Fruit fly (Drosophila melanogaster) whole organism, embryonic: ENCODE results near the gene CG42541.

ENCODE experiments used
- Bgb ChIP-seq: fragments of 200-800 bp; sonication (Bioruptor generic); IDR thresholded peaks from 2 replicates; pipeline ENCODE4 v1.3.6; 2022; ENCODE audit warnings: missing biosample characterization, missing genetic modification characterization; ENCODE audit not compliant: partially characterized antibody
- Blimp-1 ChIP-seq: fragments of 200-800 bp; sonication (Bioruptor generic); optimal IDR thresholded peaks from 3 replicates; lab custom pipeline; 2018; ENCODE audit warnings: missing biosample characterization, missing genetic modification characterization, mild to moderate bottlenecking, moderate library complexity, missing genetic modification reagents
- CG12659 ChIP-seq: fragments of 200-800 bp; sonication (Bioruptor generic); optimal IDR thresholded peaks from 3 replicates; lab custom pipeline; 2017; ENCODE audit warnings: mild to moderate bottlenecking, missing biosample characterization, missing genetic modification reagents, missing genetic modification characterization
- CG12769 ChIP-seq: fragments of 200-800 bp; sonication (Bioruptor generic); optimal IDR thresholded peaks from 2 replicates; lab custom pipeline; 2019; ENCODE audit warnings: missing biosample characterization, mild to moderate bottlenecking, missing genetic modification characterization, moderate library complexity
- CG14014 ChIP-seq: fragments of 200-800 bp; sonication (Bioruptor generic); IDR thresholded peaks from 2 replicates; pipeline ENCODE4 v1.3.6; 2022; ENCODE audit warnings: missing biosample characterization, missing genetic modification characterization
- CG15073 ChIP-seq: fragments of 200-800 bp; sonication (Bioruptor generic); optimal IDR thresholded peaks from 2 replicates; lab custom pipeline; 2016; ENCODE audit warnings: missing biosample characterization, missing genetic modification characterization
- CG15514 ChIP-seq: fragments of 200-800 bp; sonication (Bioruptor generic); optimal IDR thresholded peaks from 3 replicates; lab custom pipeline; 2017; ENCODE audit warnings: missing biosample characterization, missing genetic modification characterization, mild to moderate bottlenecking, moderate library complexity, missing genetic modification reagents
- CG4617 ChIP-seq: fragments of 200-800 bp; sonication (Bioruptor generic); optimal IDR thresholded peaks from 3 replicates; lab custom pipeline; 2016; ENCODE audit warnings: missing biosample characterization, missing genetic modification characterization, borderline replicate concordance
- CG5180 ChIP-seq: fragments of 200-800 bp; sonication (Bioruptor generic); optimal IDR thresholded peaks from 3 replicates; lab custom pipeline; 2017; ENCODE audit warnings: missing biosample characterization, missing genetic modification characterization, mild to moderate bottlenecking, moderate library complexity, missing genetic modification reagents
- CG8281 ChIP-seq: fragments of 200-800 bp; sonication (Bioruptor generic); optimal IDR thresholded peaks from 2 replicates; lab custom pipeline; 2018; ENCODE audit warnings: missing biosample characterization, mild to moderate bottlenecking, missing genetic modification characterization, moderate library complexity
- CG8290 ChIP-seq, 3 experiments: fragments of 200-800 bp; sonication (Bioruptor generic); optimal IDR thresholded peaks; 2 replicates each; lab custom pipeline; 2016 to 2019; ENCODE audit warnings: missing biosample characterization in 3 of 3, missing genetic modification characterization in 3 of 3, mild to moderate bottlenecking in 2 of 3, moderate library complexity in 1 of 3
- CG8478 ChIP-seq: fragments of >200 bp; optimal IDR thresholded peaks from 2 replicates; lab custom pipeline; 2018
- CG9817 ChIP-seq: fragments of 200-800 bp; sonication (Bioruptor generic); optimal IDR thresholded peaks from 2 replicates; lab custom pipeline; 2018; ENCODE audit warnings: missing biosample characterization, mild to moderate bottlenecking, missing genetic modification characterization, moderate library complexity
- Deaf1 ChIP-seq: fragments of 200-800 bp; optimal IDR thresholded peaks from 3 replicates; lab custom pipeline; 2019; ENCODE audit warnings: missing biosample characterization, mild to moderate bottlenecking, missing genetic modification characterization, moderate library complexity
- Dll ChIP-seq: fragments of 200-800 bp; sonication (Bioruptor generic); IDR thresholded peaks from 4 replicates; pipeline ENCODE4 v1.3.6; 2022; ENCODE audit warnings: missing biosample characterization, missing genetic modification characterization; ENCODE audit not compliant: partially characterized antibody
- Dref ChIP-seq: fragments of 200-800 bp; sonication (Bioruptor generic); IDR thresholded peaks from 2 replicates; pipeline ENCODE4 v1.3.6; 2022; ENCODE audit warnings: missing biosample characterization, missing genetic modification characterization
- Drgx ChIP-seq: fragments of 200-800 bp; sonication (Bioruptor generic); IDR thresholded peaks from 2 replicates; pipeline ENCODE4 v1.3.6; 2022; ENCODE audit warnings: missing biosample characterization, missing genetic modification characterization
- Ets97D ChIP-seq: fragments of 200-800 bp; sonication (Bioruptor generic); optimal IDR thresholded peaks from 3 replicates; lab custom pipeline; 2016; ENCODE audit warnings: missing biosample characterization, missing genetic modification characterization
- Fer3 ChIP-seq: fragments of 200-800 bp; sonication (Bioruptor generic); optimal IDR thresholded peaks from 2 replicates; lab custom pipeline; 2018; ENCODE audit warnings: missing biosample characterization, mild to moderate bottlenecking, missing genetic modification characterization, moderate library complexity
- Hmr ChIP-seq: fragments of 200-800 bp; sonication (Bioruptor generic); optimal IDR thresholded peaks from 3 replicates; lab custom pipeline; 2017; ENCODE audit warnings: mild to moderate bottlenecking, missing biosample characterization, missing genetic modification reagents, missing genetic modification characterization
- Hr78 ChIP-seq, 2 experiments: fragments of 200-800 bp in 1 of 2; fragments of >200 bp in 1 of 2; sonication (Bioruptor generic) in 1 of 2; optimal IDR thresholded peaks; 2 replicates each; lab custom pipeline; 2017 to 2019; ENCODE audit warnings: missing biosample characterization in 2 of 2, missing genetic modification characterization in 2 of 2, mild to moderate bottlenecking in 1 of 2, moderate library complexity in 1 of 2
- Lpt ChIP-seq: fragments of >200 bp; optimal IDR thresholded peaks from 2 replicates; lab custom pipeline; 2018; ENCODE audit warnings: missing biosample characterization, missing genetic modification characterization
- MBD-R2 ChIP-seq: fragments of 200-800 bp; sonication (Bioruptor generic); IDR thresholded peaks from 2 replicates; pipeline ENCODE4 v1.3.6; 2022; ENCODE audit warnings: missing biosample characterization, missing genetic modification characterization
- MESR4 ChIP-seq: fragments of 200-800 bp; sonication (Bioruptor generic); optimal IDR thresholded peaks from 2 replicates; lab custom pipeline; 2018; ENCODE audit warnings: missing biosample characterization, mild to moderate bottlenecking, missing genetic modification characterization, moderate library complexity
- Med ChIP-seq: fragments of 200-800 bp; sonication (Bioruptor generic); peaks from one replicate; lab custom pipeline; 2016; ENCODE audit warnings: missing biosample characterization, missing genetic modification characterization, mild to moderate bottlenecking, inconsistent platforms, moderate library complexity
- Meics ChIP-seq: fragments of 200-800 bp; sonication (Bioruptor generic); optimal IDR thresholded peaks from 2 replicates; lab custom pipeline; 2017; ENCODE audit warnings: missing biosample characterization, mild to moderate bottlenecking, missing genetic modification characterization
- Nf-YA ChIP-seq: fragments of 200-800 bp; sonication (Bioruptor generic); IDR thresholded peaks from 2 replicates; pipeline ENCODE4 v1.3.6; 2022; ENCODE audit warnings: missing biosample characterization, missing genetic modification characterization
- cas ChIP-seq: fragments of 200-800 bp; sonication (Bioruptor generic); IDR thresholded peaks from 2 replicates; pipeline ENCODE4 v1.3.6; 2022; ENCODE audit warnings: missing biosample characterization, missing genetic modification characterization
- cg ChIP-seq: fragments of 200-800 bp; sonication (Bioruptor generic); optimal IDR thresholded peaks from 3 replicates; lab custom pipeline; 2019; ENCODE audit warnings: missing biosample characterization, mild to moderate bottlenecking, missing genetic modification characterization, moderate library complexity
- dpn ChIP-seq, 2 experiments: fragments of 200-800 bp; sonication (Bioruptor generic); optimal IDR thresholded peaks; 3 replicates each; lab custom pipeline; 2016; ENCODE audit warnings: missing biosample characterization in 2 of 2, missing genetic modification characterization in 2 of 2
- fd102C ChIP-seq: fragments of 200-800 bp; sonication (Bioruptor generic); optimal IDR thresholded peaks from 2 replicates; lab custom pipeline; 2018; ENCODE audit warnings: missing biosample characterization, mild to moderate bottlenecking, missing genetic modification characterization, moderate library complexity
- fu2 ChIP-seq: fragments of 200-800 bp; sonication (Bioruptor generic); optimal IDR thresholded peaks from 2 replicates; lab custom pipeline; 2016; ENCODE audit warnings: missing biosample characterization, missing genetic modification characterization
- gfzf ChIP-seq: fragments of 200-800 bp; sonication (Bioruptor generic); optimal IDR thresholded peaks from 2 replicates; lab custom pipeline; 2016; ENCODE audit warnings: missing biosample characterization, mild to moderate bottlenecking, missing genetic modification characterization, moderate library complexity
- lab ChIP-seq: fragments of 200-800 bp; sonication (Bioruptor generic); optimal IDR thresholded peaks from 3 replicates; lab custom pipeline; 2017; ENCODE audit warnings: missing biosample characterization, missing genetic modification characterization, mild to moderate bottlenecking, moderate library complexity, missing genetic modification reagents
- nom ChIP-seq: fragments of 200-800 bp; sonication (Bioruptor generic); optimal IDR thresholded peaks from 2 replicates; lab custom pipeline; 2017; ENCODE audit warnings: missing biosample characterization, missing genetic modification characterization, mild to moderate bottlenecking, moderate library complexity, missing genetic modification reagents
- oc ChIP-seq: fragments of 200-800 bp; sonication (Bioruptor generic); optimal IDR thresholded peaks from 2 replicates; lab custom pipeline; 2018; ENCODE audit warnings: missing biosample characterization, mild to moderate bottlenecking, missing genetic modification characterization, moderate library complexity
- phol ChIP-seq: fragments of 200-800 bp; sonication (Bioruptor generic); optimal IDR thresholded peaks from 3 replicates; lab custom pipeline; 2018; ENCODE audit warnings: missing biosample characterization, mild to moderate bottlenecking, missing genetic modification characterization, moderate library complexity
- prd ChIP-seq, 3 experiments: fragments of >200 bp in 2 of 3; fragments of 200-800 bp in 1 of 3; sonication (Bioruptor generic) in 1 of 3; optimal IDR thresholded peaks in 2 of 3; IDR thresholded peaks in 1 of 3; 2 replicates in 2 of 3; 3 replicates in 1 of 3; pipeline versions ENCODE4 v1.3.6 to Lab custom; 2017 to 2022; ENCODE audit warnings: missing biosample characterization in 1 of 3, missing genetic modification characterization in 1 of 3
- sd ChIP-seq: fragments of 200-800 bp; sonication (Bioruptor generic); optimal IDR thresholded peaks from 3 replicates; lab custom pipeline; 2018; ENCODE audit warnings: missing biosample characterization, mild to moderate bottlenecking, missing genetic modification characterization, moderate library complexity
- sna ChIP-seq: fragments of 200-800 bp; sonication (Bioruptor generic); IDR thresholded peaks from 2 replicates; pipeline ENCODE4 v1.3.6; 2022; ENCODE audit warnings: missing biosample characterization, missing genetic modification characterization; ENCODE audit not compliant: partially characterized antibody
- stc ChIP-seq: fragments of 200-800 bp; sonication (Bioruptor generic); IDR thresholded peaks from 2 replicates; pipeline ENCODE4 v1.3.6; 2022; ENCODE audit warnings: missing biosample characterization, missing genetic modification characterization
- tll ChIP-seq, 2 experiments: fragments of 200-800 bp in 1 of 2; fragments of >200 bp in 1 of 2; sonication (Bioruptor generic) in 1 of 2; optimal IDR thresholded peaks; 2 replicates each; lab custom pipeline; 2017 to 2019; ENCODE audit warnings: missing biosample characterization in 2 of 2, missing genetic modification characterization in 2 of 2, mild to moderate bottlenecking in 1 of 2, moderate library complexity in 1 of 2
- zen2 ChIP-seq: fragments of 200-800 bp; sonication (Bioruptor generic); IDR thresholded peaks from 3 replicates; pipeline ENCODE4 v1.3.6; 2022; ENCODE audit warnings: missing biosample characterization, missing genetic modification characterization; ENCODE audit not compliant: partially characterized antibody

The CG42541 gene

dm6 chrX:3886751-3887150, 43.6 kb downstream of the CG42541 start:
- no peak for TF ChIP-seq sd (tag; lab: Kevin White, UChicago)
- TF ChIP-seq Blimp-1: peak; percentile 90
- TF ChIP-seq CG15073 (GFP tag; lab: Kevin White, UChicago): no peak
- peak; percentile 65 for TF ChIP-seq oc (tag; lab: Kevin White, UChicago)

dm6 chrX:3883904-3884303, 46.5 kb downstream of the CG42541 start, which contains the start of gene CG15239:
CG15239 (plus strand) TSS chrX:3884168.
- TF ChIP-seq CG14014 (GFP tag; lab: Robert Waterston, UW) (no peak), prd (optimal IDR thresholded peaks at IDR 0.05; lab: Kevin White, UChicago) (no peak), prd (GFP tag; IDR thresholded peaks at IDR 0.05; lab: Robert Waterston, UW) (0 out of 3 replicates have a peak, but pooled peaks have one; percentile 5), CG5180 (peak; percentile 97), Deaf1 (tag; lab: Kevin White, UChicago) (peak; percentile 71), Dll (GFP tag; lab: Robert Waterston, UW) (no peak), Fer3 (no peak), Meics (GFP tag; lab: Kevin White, UChicago) (no peak), CG15514 (GFP tag; lab: Kevin White, UChicago) (no peak), CG12769 (tag; lab: Kevin White, UChicago) (peak; percentile 5), MBD-R2 (GFP tag; lab: Robert Waterston, UW) (no peak), CG12659 (GFP tag; lab: Kevin White, UChicago) (no peak), cas (no peak), zen2 (GFP tag; lab: Robert Waterston, UW) (0 out of 3 replicates have a peak, but pooled peaks have one; percentile 21), sna (GFP tag; lab: Robert Waterston, UW) (no peak), gfzf (no peak), fu2 (GFP tag; lab: Kevin White, UChicago) (no peak), Med (GFP tag; lab: Kevin White, UChicago) (peak; percentile 28), CG9817 (tag; lab: Kevin White, UChicago) (no peak)
- TF ChIP-seq, all 482 proteins: peak for 6

- TF ChIP-seq MESR4 (GFP tag; lab: Kevin White, UChicago) (peak; percentile 92), tll (GFP tag; optimal IDR thresholded peaks at IDR 0.05; lab: Kevin White, UChicago) (no peak), Ets97D (peak; percentile 40), Dll (GFP tag; lab: Robert Waterston, UW) (no peak), fd102C (no peak), Dref (no peak), CG12659 (GFP tag; lab: Kevin White, UChicago) (peak; percentile 4), dpn (GFP tag; optimal IDR thresholded peaks at IDR 0.05; lab: Kevin White, UChicago) (no peak), lab (no peak), nom (GFP tag; lab: Kevin White, UChicago) (no peak), CG8290 (GFP tag; optimal IDR thresholded peaks at IDR 0.05; lab: Kevin White, UChicago) (no peak), CG8290 (tag; optimal IDR thresholded peaks at IDR 0.05; lab: Kevin White, UChicago) (peak in 1 of 2 experiments; percentile 10), CG5180 (peak; percentile 8), Hmr (no peak), stc (no peak), Nf-YA (GFP tag; lab: Robert Waterston, UW) (no peak), cg (GFP tag; lab: Kevin White, UChicago) (peak; percentile 83), Bgb (GFP tag; lab: Robert Waterston, UW) (no peak), Lpt (GFP tag; lab: Kevin White, UChicago) (no peak), CG4617 (GFP tag; lab: Kevin White, UChicago) (peak; percentile 62), Drgx (GFP tag; lab: Robert Waterston, UW) (no peak), Hr78 (GFP tag; optimal IDR thresholded peaks at IDR 0.05; lab: Kevin White, UChicago) (no peak), phol (tag; lab: Kevin White, UChicago) (peak; percentile 25), CG8478 (lab: Kevin White, UChicago) (peak; percentile 37), prd (optimal IDR thresholded peaks at IDR 0.05; lab: Kevin White, UChicago) (no peak), prd (GFP tag; IDR thresholded peaks at IDR 0.05; lab: Robert Waterston, UW) (no peak), CG8281 (tag; lab: Kevin White, UChicago) (no peak)
These were observed 49.6 kb downstream of the CG42541 start, which contains the start of gene VhaAC39-1 for dm6 chrX:3880645-3881316. VhaAC39-1 (plus strand) TSS chrX:3880748.
